Fruit fly (Drosophila melanogaster): ENCODE results near the gene CG16711.

Gene CG16711

dm6 chr3L:9744060-9744549, 40.0 kb downstream of the CG16711 start (continued):
- TF ChIP-seq CG9797 (GFP tag; optimal IDR thresholded peaks at IDR 0.05): peak; percentile 10
- TF ChIP-seq sqz (GFP tag; optimal IDR thresholded peaks at IDR 0.05): peak; percentile 75
- TF ChIP-seq CG11504 (tag; optimal IDR thresholded peaks at IDR 0.05): peak; percentile 100
- peak; percentile 48; the same call in 1 of the 2 replicates for TF ChIP-seq Taf1 (GFP tag; IDR thresholded peaks at IDR 0.05)
- peak; percentile 33; the same call in 1 of the 2 replicates for TF ChIP-seq CG8765 (GFP tag; IDR thresholded peaks at IDR 0.05)
- peak; percentile 72 for TF ChIP-seq CG33557 (GFP tag; optimal IDR thresholded peaks at IDR 0.05)
- peak; percentile 92 for TF ChIP-seq gro (GFP tag; optimal IDR thresholded peaks at IDR 0.05)
- peak; percentile 86 for TF ChIP-seq CG12104 (GFP tag; optimal IDR thresholded peaks at IDR 0.05)
- peak; percentile 97 for TF ChIP-seq Sox100B (GFP tag; optimal IDR thresholded peaks at IDR 0.05)
- TF ChIP-seq ro (GFP tag; IDR thresholded peaks at IDR 0.05): peak; percentile 82
- TF ChIP-seq CG13775 (GFP tag; optimal IDR thresholded peaks at IDR 0.05): peak; percentile 70
- TF ChIP-seq sna (GFP tag; IDR thresholded peaks at IDR 0.05; ENCODE audit: partially characterized antibody): no peak
- TF ChIP-seq Hmx (GFP tag; optimal IDR thresholded peaks at IDR 0.05): peak; percentile 19
- TF ChIP-seq grau (tag; optimal IDR thresholded peaks at IDR 0.05): peak; percentile 84
- TF ChIP-seq CG8478 (optimal IDR thresholded peaks at IDR 0.05): no peak
- TF ChIP-seq tap (tag; optimal IDR thresholded peaks at IDR 0.05): peak; percentile 91
- no peak for TF ChIP-seq fd102C (GFP tag; optimal IDR thresholded peaks at IDR 0.05)
- TF ChIP-seq CG4328 (GFP tag; optimal IDR thresholded peaks at IDR 0.05): peak; percentile 66
- peak; percentile 78 for TF ChIP-seq CG14014 (GFP tag; IDR thresholded peaks at IDR 0.05)
- peak; percentile 40 for TF ChIP-seq emc (GFP tag; optimal IDR thresholded peaks at IDR 0.05)
- peak; percentile 72 for TF ChIP-seq fd3F (GFP tag; optimal IDR thresholded peaks at IDR 0.05)
- peak; percentile 70; the same call in 1 of the 2 replicates for TF ChIP-seq cas (GFP tag; IDR thresholded peaks at IDR 0.05)
- TF ChIP-seq pho (GFP tag; optimal IDR thresholded peaks at IDR 0.05): peak; percentile 38
- peak; percentile 77 for TF ChIP-seq CG6813 (GFP tag; optimal IDR thresholded peaks at IDR 0.05)
- TF ChIP-seq ash1 (GFP tag; optimal IDR thresholded peaks at IDR 0.05): no peak
- TF ChIP-seq ap (GFP tag; IDR thresholded peaks at IDR 0.05): 0 out of 2 replicates have a peak, but pooled peaks have one; percentile 36
- TF ChIP-seq CG17612 (GFP tag; IDR thresholded peaks at IDR 0.05): peak; percentile 72
- peak; percentile 41 for TF ChIP-seq Ravus (GFP tag; IDR thresholded peaks at IDR 0.05)
- peak; percentile 95 for TF ChIP-seq ems (GFP tag; optimal IDR thresholded peaks at IDR 0.05)
- TF ChIP-seq CG5245 (GFP tag; optimal IDR thresholded peaks at IDR 0.05): peak; percentile 89
- TF ChIP-seq CG3726 (GFP tag; IDR thresholded peaks at IDR 0.05): peak; percentile 90
- TF ChIP-seq Lim3 (GFP tag; IDR thresholded peaks at IDR 0.05): no peak
- TF ChIP-seq CG7745 (tag; optimal IDR thresholded peaks at IDR 0.05): no peak
- TF ChIP-seq trh (GFP tag; optimal IDR thresholded peaks at IDR 0.05): peak; percentile 12
- no peak for TF ChIP-seq Dp (GFP tag; optimal IDR thresholded peaks at IDR 0.05)
- 0 out of 2 replicates have a peak, but pooled peaks have one; percentile 50 for TF ChIP-seq dimm (GFP tag; IDR thresholded peaks at IDR 0.05)
- peak; percentile 96 for TF ChIP-seq CG4424 (GFP tag; optimal IDR thresholded peaks at IDR 0.05)
- no peak for TF ChIP-seq psq (GFP tag; optimal IDR thresholded peaks at IDR 0.05)
- TF ChIP-seq sc (optimal IDR thresholded peaks at IDR 0.05): no peak
- TF ChIP-seq sc (GFP tag; optimal IDR thresholded peaks at IDR 0.05): peak; percentile 58
- no peak for TF ChIP-seq yki (optimal IDR thresholded peaks at IDR 0.05)
- TF ChIP-seq Adf1 (GFP tag; IDR thresholded peaks at IDR 0.05): no peak
- TF ChIP-seq Stat92E (GFP tag; optimal IDR thresholded peaks at IDR 0.05): no peak
- peak; percentile 83; the same call in 2 of the 3 replicates for TF ChIP-seq H15 (GFP tag; IDR thresholded peaks at IDR 0.05)
- TF ChIP-seq Oaz (GFP tag; IDR thresholded peaks at IDR 0.05): peak; percentile 75
- peak; percentile 61 for TF ChIP-seq CG34376 (GFP tag; optimal IDR thresholded peaks at IDR 0.05)
- peak; percentile 75 for TF ChIP-seq jumu (GFP tag; optimal IDR thresholded peaks at IDR 0.05)
- TF ChIP-seq ftz-f1 (GFP tag; optimal IDR thresholded peaks at IDR 0.05): no peak
- TF ChIP-seq CG16863 (GFP tag; optimal IDR thresholded peaks at IDR 0.05): peak; percentile 51
- peak; percentile 86 for TF ChIP-seq CG7372 (GFP tag; IDR thresholded peaks at IDR 0.05)
- no peak for TF ChIP-seq Lpt (GFP tag; optimal IDR thresholded peaks at IDR 0.05)
- TF ChIP-seq CG14710 (tag; optimal IDR thresholded peaks at IDR 0.05): peak; percentile 94

All from whole organism, embryonic.